Worm (Caenorhabditis elegans) whole organism, young adult: ENCODE measurements around the gene pqn-25.

Source experiments
- lin-26 ChIP-seq: fragments of 200-800 bp; sonication (Bioruptor generic); IDR thresholded peaks from 2 replicates; pipeline ENCODE4 v1.3.6; 2022; ENCODE audit warnings: missing genetic modification reagents, missing genetic modification characterization, missing compliant biosample characterization
- snpc-1.3 ChIP-seq: sonication (generic microtip); optimal IDR thresholded peaks from 2 replicates; lab custom pipeline; 2017; ENCODE audit warnings: missing genetic modification characterization, mild to moderate bottlenecking, missing compliant biosample characterization, antibody characterized with exemption, moderate library complexity, missing genotype, missing genetic modification reagents; ENCODE audit not compliant: insufficient read depth
- ztf-26 ChIP-seq: sonication (generic microtip); optimal IDR thresholded peaks from 2 replicates; lab custom pipeline; 2017; ENCODE audit warnings: missing genetic modification characterization, missing compliant biosample characterization

DNA sequence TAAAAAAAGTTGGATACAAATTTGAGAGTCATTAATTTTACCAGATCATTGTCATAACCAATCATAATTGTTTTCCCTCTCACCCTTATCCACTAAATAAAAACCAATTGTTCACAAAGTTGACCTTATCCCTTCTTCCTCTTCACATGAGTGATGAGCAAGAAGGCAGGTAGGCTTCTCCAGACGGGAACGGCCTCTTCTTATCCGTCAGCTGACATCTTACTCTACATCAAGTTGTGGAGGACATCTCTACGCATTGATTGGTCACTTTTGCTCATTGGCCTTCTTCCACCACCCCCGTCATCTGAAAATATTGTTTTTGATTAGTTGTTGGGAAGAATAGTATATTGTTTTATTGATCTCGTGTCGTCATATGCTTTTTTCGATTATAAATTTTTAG lies 26.1 kb downstream of the pqn-25 start:
- TF ChIP-seq ztf-26 (tag; lab: Kevin White, UChicago) (no peak), lin-26 (no peak), snpc-1.3 (tag; lab: Kevin White, UChicago) (no peak)
